Worm (Caenorhabditis elegans): Measurements from ENCODE around the gene nlp-16.
A peak's percentile ranks its signal among the peaks of the same experiment; 100 is the strongest.

nlp-16 gene

ce11 chrIV:6206294-6206776 is 53.3 kb downstream of the nlp-16 start, which contains the start of gene C49A9.10 (continued):
- TF ChIP-seq tbx-7 (tag; optimal IDR thresholded peaks at IDR 0.05) = peak; percentile 96
- peak; percentile 40 for TF ChIP-seq unc-42 (tag; optimal IDR thresholded peaks at IDR 0.05)
- peak; percentile 64 for TF ChIP-seq sdc-2 (tag; optimal IDR thresholded peaks at IDR 0.05)
- TF ChIP-seq madf-2 (tag; optimal IDR thresholded peaks at IDR 0.05) = peak; percentile 15
- TF ChIP-seq C08G9.2 (tag; optimal IDR thresholded peaks at IDR 0.05) = peak; percentile 95
- no peak for TF ChIP-seq hlh-15 (tag; optimal IDR thresholded peaks at IDR 0.05)
- peak; percentile 37 for TF ChIP-seq ahr-1 (tag; optimal IDR thresholded peaks at IDR 0.05)
- peak; percentile 87 for TF ChIP-seq mec-3 (tag; optimal IDR thresholded peaks at IDR 0.05; ENCODE audit: borderline replicate concordance)
- peak; percentile 68 for TF ChIP-seq rnt-1 (tag; optimal IDR thresholded peaks at IDR 0.05)
- TF ChIP-seq pqm-1 (tag; optimal IDR thresholded peaks at IDR 0.05) = peak; percentile 45
- TF ChIP-seq elt-2 (tag; optimal IDR thresholded peaks at IDR 0.05) = peak; percentile 77
- no peak for TF ChIP-seq ama-1 (optimal IDR thresholded peaks at IDR 0.05)
- peak; percentile 91 for TF ChIP-seq ets-4 (tag; optimal IDR thresholded peaks at IDR 0.05)
- TF ChIP-seq odd-2 (tag; optimal IDR thresholded peaks at IDR 0.05) = no peak
- no peak for TF ChIP-seq fkh-10 (GFP tag; optimal IDR thresholded peaks at IDR 0.05)
- peak; percentile 50 for TF ChIP-seq unc-86 (tag; optimal IDR thresholded peaks at IDR 0.05)
- TF ChIP-seq hlh-6 (tag; optimal IDR thresholded peaks at IDR 0.05) = no peak
- TF ChIP-seq elt-4 (tag; optimal IDR thresholded peaks at IDR 0.05) = no peak
- peak; percentile 61 for TF ChIP-seq ceh-34 (tag; optimal IDR thresholded peaks at IDR 0.05)
